Worm (Caenorhabditis elegans) whole organism, midembryonic: Measurements from ENCODE around the gene C04G2.10.

Experiments
- T22C8.4 ChIP-seq: fragments of 200-800 bp; sonication (Bioruptor generic); IDR thresholded peaks from 2 replicates; pipeline ENCODE4 v1.3.6; 2022; ENCODE audit warnings: missing genetic modification characterization, missing compliant biosample characterization
- cog-1 ChIP-seq: sonication (generic microtip); optimal IDR thresholded peaks from 2 replicates; lab custom pipeline; 2016; ENCODE audit warnings: missing genetic modification characterization, missing compliant biosample characterization
- flt-1 ChIP-seq: fragments of 200-800 bp; sonication (Bioruptor generic); IDR thresholded peaks from 2 replicates; pipeline ENCODE4 v1.3.6; 2022; ENCODE audit warnings: missing genetic modification characterization, missing compliant biosample characterization
- klf-2 ChIP-seq: fragments of 200-800 bp; sonication (Bioruptor generic); conservative IDR thresholded peaks from 2 replicates; pipeline ENCODE4 v1.3.6; 2022; ENCODE audit warnings: missing genetic modification reagents, missing genetic modification characterization, missing compliant biosample characterization
- med-1 ChIP-seq: sonication (generic microtip); optimal IDR thresholded peaks from 2 replicates; lab custom pipeline; 2017; ENCODE audit warnings: missing genetic modification characterization, mild to moderate bottlenecking, missing compliant biosample characterization, antibody characterized with exemption, missing genetic modification reagents; ENCODE audit not compliant: insufficient read depth
- ref-1 ChIP-seq: fragments of 200-800 bp; sonication (Bioruptor generic); conservative IDR thresholded peaks from 2 replicates; pipeline ENCODE4 v1.3.6; 2022; ENCODE audit warnings: missing genetic modification reagents, missing genetic modification characterization, missing compliant biosample characterization
- tab-1 ChIP-seq: fragments of 200-800 bp; sonication (Bioruptor generic); IDR thresholded peaks from 2 replicates; pipeline ENCODE4 v1.3.6; 2022; ENCODE audit warnings: missing genetic modification characterization, missing compliant biosample characterization
- ztf-23 ChIP-seq: fragments of 200-800 bp; sonication (Bioruptor generic); IDR thresholded peaks from 2 replicates; pipeline ENCODE4 v1.3.6; 2022; ENCODE audit warnings: missing genetic modification reagents, missing genetic modification characterization, missing compliant biosample characterization
- ztf-29 ChIP-seq: fragments of 200-800 bp; sonication (Bioruptor generic); IDR thresholded peaks from 2 replicates; pipeline ENCODE4 v1.3.6; 2022; ENCODE audit warnings: missing genetic modification reagents, missing genetic modification characterization, missing compliant biosample characterization

C04G2.10 gene

DNA sequence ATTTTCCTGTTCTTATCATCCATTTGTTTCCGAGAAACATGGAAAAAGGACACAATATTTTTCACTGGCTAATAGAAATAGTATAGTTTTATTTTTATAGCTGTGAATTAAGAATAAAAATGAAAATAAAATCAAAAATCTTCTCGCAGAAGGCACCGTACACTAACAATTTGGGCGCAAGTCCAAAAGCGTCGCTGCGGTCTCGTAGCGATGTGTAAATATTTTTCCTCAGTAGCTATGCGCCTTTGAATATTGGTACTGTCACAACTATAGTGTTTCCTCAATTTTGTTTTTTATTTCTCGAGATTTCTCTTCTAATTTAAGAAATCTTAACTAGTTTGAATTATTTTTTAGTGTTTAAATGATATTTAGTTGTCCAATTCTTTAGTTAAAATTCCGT is 41.8 kb downstream of the C04G2.10 start:
- no peak for TF ChIP-seq med-1 (GFP tag; lab: Kevin White, UChicago)
- no peak for TF ChIP-seq tab-1
- TF ChIP-seq klf-2 (GFP tag; lab: Robert Waterston, UW) = no peak
- no peak for TF ChIP-seq T22C8.4
- TF ChIP-seq ztf-23 = no peak
- TF ChIP-seq flt-1 (GFP tag; lab: Robert Waterston, UW) = no peak
- no peak for TF ChIP-seq ztf-29 (GFP tag; lab: Robert Waterston, UW)
- TF ChIP-seq ref-1 (GFP tag; lab: Robert Waterston, UW) = no peak
- no peak for TF ChIP-seq cog-1 (tag; lab: Kevin White, UChicago)

ce11 chrIV:10157489-10158088 is 42.3 kb downstream of the C04G2.10 start, which contains the start of gene ttr-53:
Gene ttr-53 (plus strand): TSS chrIV:10158038.
- TF ChIP-seq ztf-23 (no peak), T22C8.4 (no peak), klf-2 (GFP tag; lab: Robert Waterston, UW) (no peak), ztf-29 (GFP tag; lab: Robert Waterston, UW) (no peak), ref-1 (GFP tag; lab: Robert Waterston, UW) (no peak), flt-1 (GFP tag; lab: Robert Waterston, UW) (no peak), med-1 (GFP tag; lab: Kevin White, UChicago) (no peak), tab-1 (no peak)

- no peak for TF ChIP-seq med-1 (GFP tag; lab: Kevin White, UChicago)
- no peak for TF ChIP-seq klf-2 (GFP tag; lab: Robert Waterston, UW)
- TF ChIP-seq flt-1 (GFP tag; lab: Robert Waterston, UW) = no peak
- TF ChIP-seq ref-1 (GFP tag; lab: Robert Waterston, UW) = no peak
- no peak for TF ChIP-seq ztf-29 (GFP tag; lab: Robert Waterston, UW)
- TF ChIP-seq cog-1 (tag; lab: Kevin White, UChicago) = no peak
- no peak for TF ChIP-seq tab-1
- no peak for TF ChIP-seq ztf-23
- no peak for TF ChIP-seq T22C8.4
These were observed 46.5 kb downstream of the C04G2.10 start, which contains the start of gene pps-1 for ce11 chrIV:10161706-10162105. Gene pps-1 (plus strand): TSS chrIV:10162006.

DNA sequence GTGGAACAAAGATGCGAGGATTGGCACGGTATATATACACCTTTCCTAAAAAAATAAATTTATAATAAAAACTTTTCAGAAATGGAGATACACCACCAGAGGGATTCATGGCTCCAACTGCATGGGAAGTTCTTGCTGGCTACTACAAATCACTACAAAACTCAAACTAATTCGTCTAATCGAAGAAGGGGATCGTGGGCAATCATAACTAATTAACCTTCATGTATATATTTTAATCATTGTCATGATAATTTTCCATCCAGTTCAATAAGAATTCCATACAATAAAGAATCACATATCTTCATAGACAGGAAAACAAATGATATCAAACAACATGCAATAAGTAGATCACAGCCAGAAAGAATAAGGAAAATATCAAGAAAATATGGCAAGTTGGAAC is 48.8 kb downstream of the C04G2.10 start:
- no peak for TF ChIP-seq cog-1 (tag; lab: Kevin White, UChicago)
- 0 out of 2 replicates have a peak, but pooled peaks have one; percentile 12 for TF ChIP-seq flt-1 (GFP tag; lab: Robert Waterston, UW)
- TF ChIP-seq ztf-29 (GFP tag; lab: Robert Waterston, UW) = no peak
